Worm (Caenorhabditis elegans) whole organism, late embryonic: ENCODE data around the gene Y67H2A.7.
A peak's percentile ranks its signal among the peaks of the same experiment; 100 is the strongest.

Experiments used
- F13H6.1 ChIP-seq: sonication (generic microtip); optimal IDR thresholded peaks from 2 replicates; lab custom pipeline; 2016; ENCODE audit warnings: missing genetic modification characterization, missing compliant biosample characterization
- K09A11.1 ChIP-seq: sonication (generic microtip); optimal IDR thresholded peaks from 2 replicates; lab custom pipeline; 2017; ENCODE audit warnings: antibody characterized with exemption, mild to moderate bottlenecking, missing genetic modification characterization, missing compliant biosample characterization; ENCODE audit not compliant: insufficient read depth
- T23F11.4 ChIP-seq: fragments of 200-800 bp; sonication (Bioruptor generic); optimal IDR thresholded peaks from 2 replicates; lab custom pipeline; 2018; ENCODE audit warnings: mild to moderate bottlenecking, missing genetic modification characterization, missing compliant biosample characterization
- ceh-18 ChIP-seq: sonication (generic microtip); optimal IDR thresholded peaks from 2 replicates; lab custom pipeline; 2016; ENCODE audit warnings: missing genetic modification characterization, missing compliant biosample characterization
- ceh-19 ChIP-seq: fragments of 200-800 bp; sonication (Bioruptor generic); optimal IDR thresholded peaks from 2 replicates; lab custom pipeline; 2018; ENCODE audit warnings: mild to moderate bottlenecking, missing genetic modification characterization, missing compliant biosample characterization
- ceh-2 ChIP-seq: sonication (generic microtip); optimal IDR thresholded peaks from 2 replicates; lab custom pipeline; 2016; ENCODE audit warnings: missing genotype, missing genetic modification characterization, missing compliant biosample characterization
- ceh-9 ChIP-seq: sonication (generic microtip); optimal IDR thresholded peaks from 2 replicates; lab custom pipeline; 2016; ENCODE audit warnings: mild to moderate bottlenecking, missing genetic modification characterization, inconsistent platforms, missing compliant biosample characterization
- che-1 ChIP-seq: sonication (generic microtip); optimal IDR thresholded peaks from 2 replicates; lab custom pipeline; 2016; ENCODE audit warnings: mild to moderate bottlenecking, missing genetic modification characterization, missing compliant biosample characterization
- elt-2 ChIP-seq: sonication (generic microtip); optimal IDR thresholded peaks from 2 replicates; lab custom pipeline; 2016; ENCODE audit warnings: missing genetic modification reagents, missing genetic modification characterization, missing compliant biosample characterization
- eyg-1 ChIP-seq: sonication (generic microtip); optimal IDR thresholded peaks from 2 replicates; lab custom pipeline; 2016; ENCODE audit warnings: missing genotype, missing genetic modification characterization, missing compliant biosample characterization
- fax-1 ChIP-seq: sonication (generic microtip); optimal IDR thresholded peaks from 2 replicates; lab custom pipeline; 2016; ENCODE audit warnings: missing genotype, missing genetic modification characterization, missing compliant biosample characterization
- lim-6 ChIP-seq: sonication (generic microtip); optimal IDR thresholded peaks from 2 replicates; lab custom pipeline; 2016; ENCODE audit warnings: missing genetic modification characterization, missing compliant biosample characterization
- madf-2 ChIP-seq: sonication (generic microtip); optimal IDR thresholded peaks from 2 replicates; lab custom pipeline; 2017; ENCODE audit warnings: missing genetic modification characterization, missing compliant biosample characterization
- nfya-1 ChIP-seq: sonication (generic microtip); optimal IDR thresholded peaks from 2 replicates; lab custom pipeline; 2017; ENCODE audit warnings: missing genetic modification characterization, mild to moderate bottlenecking, missing compliant biosample characterization, antibody characterized with exemption, moderate library complexity
- nhr-11 ChIP-seq: fragments of 150-350 bp; optimal IDR thresholded peaks from 2 replicates; lab custom pipeline; 2014; ENCODE audit warnings: missing biosample characterization, missing genetic modification characterization
- npax-4 ChIP-seq: sonication (generic microtip); optimal IDR thresholded peaks from 2 replicates; lab custom pipeline; 2016; ENCODE audit warnings: missing genetic modification characterization, missing compliant biosample characterization
- pag-3 ChIP-seq: sonication (generic microtip); optimal IDR thresholded peaks from 2 replicates; lab custom pipeline; 2016; ENCODE audit warnings: missing compliant biosample characterization, missing genetic modification characterization, borderline replicate concordance
- pax-1 ChIP-seq: fragments of 150-350 bp; optimal IDR thresholded peaks from 2 replicates; lab custom pipeline; 2014; ENCODE audit warnings: missing biosample characterization, missing genetic modification characterization
- pqm-1 ChIP-seq: sonication (generic microtip); optimal IDR thresholded peaks from 2 replicates; lab custom pipeline; 2016; ENCODE audit warnings: missing genetic modification characterization, missing compliant biosample characterization
- ref-2 ChIP-seq: sonication (generic microtip); optimal IDR thresholded peaks from 2 replicates; lab custom pipeline; 2016; ENCODE audit warnings: missing genetic modification characterization, missing compliant biosample characterization
- sox-2 ChIP-seq: fragments of 200-800 bp; sonication (Bioruptor generic); IDR thresholded peaks from 2 replicates; pipeline ENCODE4 v1.3.6; 2022; ENCODE audit warnings: missing genetic modification reagents, missing genetic modification characterization, missing compliant biosample characterization
- sox-4 ChIP-seq: sonication (generic microtip); optimal IDR thresholded peaks from 2 replicates; lab custom pipeline; 2017; ENCODE audit warnings: mild to moderate bottlenecking, missing genetic modification characterization, inconsistent platforms, missing compliant biosample characterization
- syd-9 ChIP-seq: sonication (generic microtip); optimal IDR thresholded peaks from 2 replicates; lab custom pipeline; 2016; ENCODE audit warnings: mild to moderate bottlenecking, missing genetic modification characterization, moderate library complexity, missing compliant biosample characterization
- tbx-2 ChIP-seq: sonication (generic microtip); optimal IDR thresholded peaks from 2 replicates; lab custom pipeline; 2016; ENCODE audit warnings: missing genetic modification characterization, missing compliant biosample characterization
- unc-3 ChIP-seq, 2 experiments: fragments of 200-800 bp in 1 of 2; sonication (Bioruptor generic) in 1 of 2; sonication (generic microtip) in 1 of 2; conservative IDR thresholded peaks in 1 of 2; optimal IDR thresholded peaks in 1 of 2; 2 replicates each; pipeline versions ENCODE4 v1.3.6 to Lab custom; 2016 to 2022; ENCODE audit warnings: missing compliant biosample characterization in 2 of 2, missing genetic modification characterization in 2 of 2, missing genetic modification reagents in 1 of 2
- unc-55 ChIP-seq: sonication (generic microtip); optimal IDR thresholded peaks from 2 replicates; lab custom pipeline; 2017; ENCODE audit warnings: missing biosample characterization, missing genetic modification reagents, missing genetic modification characterization
- unc-86 ChIP-seq: sonication (generic microtip); optimal IDR thresholded peaks from 2 replicates; lab custom pipeline; 2016; ENCODE audit warnings: missing genetic modification characterization, missing compliant biosample characterization
- zip-5 ChIP-seq: sonication (generic microtip); optimal IDR thresholded peaks from 2 replicates; lab custom pipeline; 2016; ENCODE audit warnings: missing genetic modification characterization, missing compliant biosample characterization

Y67H2A.7 gene

ce11 chrIV:13309636-13310035 lies 6.1 kb downstream of the Y67H2A.7 start:
- TF ChIP-seq ceh-9 (tag; lab: Kevin White, UChicago), result no peak
- TF ChIP-seq nfya-1 (tag; lab: Kevin White, UChicago), result peak; percentile 64
- TF ChIP-seq tbx-2, result no peak
- TF ChIP-seq unc-3 (GFP tag; conservative IDR thresholded peaks at IDR 0.05; lab: Robert Waterston, UW), result no peak
- no peak for TF ChIP-seq unc-3 (tag; optimal IDR thresholded peaks at IDR 0.05; lab: Kevin White, UChicago)
- no peak for TF ChIP-seq ceh-18
- no peak for TF ChIP-seq T23F11.4 (GFP tag; lab: Kevin White, UChicago)
- TF ChIP-seq zip-5, result no peak
- TF ChIP-seq unc-55 (GFP tag; lab: Kevin White, UChicago), result no peak
- TF ChIP-seq, all 69 proteins: peak for 1

DNA sequence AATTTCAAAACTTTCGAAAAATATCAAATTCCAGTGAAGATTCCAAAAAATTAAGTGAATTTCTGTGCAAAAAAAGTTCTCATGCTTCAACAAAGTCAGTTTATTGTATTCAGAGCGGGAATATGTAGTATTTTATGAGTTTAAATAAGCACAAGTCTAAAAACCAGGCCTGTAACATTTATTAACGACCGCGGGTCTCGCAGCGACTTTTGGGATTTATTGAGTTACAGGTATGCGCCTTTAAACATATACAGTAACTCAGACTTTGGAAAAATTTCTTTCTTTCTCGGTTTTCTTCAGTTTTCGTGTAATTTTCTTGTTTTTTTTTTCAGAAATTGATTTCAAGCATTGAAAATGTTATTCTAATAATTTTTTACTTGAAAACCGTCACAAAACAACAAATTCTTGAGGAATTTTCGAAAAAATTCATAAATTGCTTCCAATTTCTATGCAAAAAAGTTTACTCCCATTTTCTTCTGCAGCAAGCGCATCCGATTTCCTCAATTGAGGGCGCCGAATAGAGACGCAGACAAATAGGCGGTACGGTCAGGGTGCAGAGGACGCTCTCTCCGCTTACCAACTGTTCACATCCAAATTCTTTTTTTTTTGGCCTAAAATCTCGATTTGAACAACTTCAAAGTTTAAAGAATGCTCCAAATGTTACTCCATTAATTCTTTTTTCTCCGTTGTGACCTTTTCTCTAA lies 7.9 kb downstream of the Y67H2A.7 start:
- TF ChIP-seq ceh-2 (tag; lab: Kevin White, UChicago), result no peak
- TF ChIP-seq nfya-1 (tag; lab: Kevin White, UChicago), result peak; percentile 11

DNA sequence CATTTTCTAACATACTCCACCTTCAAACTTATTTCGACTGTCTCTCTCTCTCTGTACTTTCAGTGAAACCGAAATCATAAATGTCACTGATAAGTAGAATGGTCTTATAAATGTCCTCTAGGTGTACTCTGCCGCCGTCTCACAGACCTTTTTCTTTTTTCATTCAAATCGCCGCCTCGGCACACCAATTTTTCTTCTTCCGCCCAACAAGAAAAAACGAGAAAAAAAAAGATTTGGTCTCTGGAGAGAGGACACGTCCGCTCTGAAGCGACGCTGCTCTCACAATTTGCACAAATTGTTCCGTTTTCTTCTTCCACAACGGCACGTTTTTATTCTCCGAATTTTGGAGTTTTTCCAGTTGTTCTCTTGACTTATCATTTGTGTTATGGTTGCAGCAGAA lies 9.6 kb downstream of the Y67H2A.7 start:
- no peak for TF ChIP-seq fax-1 (tag; lab: Kevin White, UChicago)
- TF ChIP-seq madf-2 (tag; lab: Kevin White, UChicago), result no peak
- no peak for TF ChIP-seq ceh-19 (GFP tag; lab: Kevin White, UChicago)
- TF ChIP-seq che-1, result no peak
- no peak for TF ChIP-seq unc-86 (tag; lab: Kevin White, UChicago)
- TF ChIP-seq pax-1, result no peak
- no peak for TF ChIP-seq ceh-9 (tag; lab: Kevin White, UChicago)
- no peak for TF ChIP-seq F13H6.1 (tag; lab: Kevin White, UChicago)
- no peak for TF ChIP-seq elt-2 (tag; lab: Kevin White, UChicago)
- no peak for TF ChIP-seq ref-2 (tag; lab: Kevin White, UChicago)
- no peak for TF ChIP-seq unc-55 (GFP tag; lab: Kevin White, UChicago)
- TF ChIP-seq, all 69 proteins: peak for 0

DNA sequence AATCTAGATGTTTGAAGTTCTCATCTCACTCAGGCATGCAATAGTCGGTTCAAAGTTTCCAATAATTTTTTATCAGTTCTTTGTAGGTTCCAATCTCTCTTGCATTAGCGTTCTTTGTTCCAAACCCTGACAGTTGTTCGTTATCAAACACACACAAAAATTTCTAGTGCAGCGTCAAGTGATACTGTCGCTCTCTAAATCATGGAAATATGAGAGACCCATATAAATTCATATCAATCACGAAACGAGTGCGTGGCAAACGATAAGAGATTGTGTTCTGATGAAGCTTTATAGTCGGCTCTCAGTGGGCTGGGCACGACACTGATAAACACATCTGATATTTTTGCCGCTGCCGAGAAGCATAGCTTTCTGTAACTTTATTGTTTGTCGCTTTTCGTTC lies 10.6 kb downstream of the Y67H2A.7 start:
- TF ChIP-seq elt-2 (tag; lab: Kevin White, UChicago), result peak; percentile 87
- TF ChIP-seq syd-9, result no peak

DNA sequence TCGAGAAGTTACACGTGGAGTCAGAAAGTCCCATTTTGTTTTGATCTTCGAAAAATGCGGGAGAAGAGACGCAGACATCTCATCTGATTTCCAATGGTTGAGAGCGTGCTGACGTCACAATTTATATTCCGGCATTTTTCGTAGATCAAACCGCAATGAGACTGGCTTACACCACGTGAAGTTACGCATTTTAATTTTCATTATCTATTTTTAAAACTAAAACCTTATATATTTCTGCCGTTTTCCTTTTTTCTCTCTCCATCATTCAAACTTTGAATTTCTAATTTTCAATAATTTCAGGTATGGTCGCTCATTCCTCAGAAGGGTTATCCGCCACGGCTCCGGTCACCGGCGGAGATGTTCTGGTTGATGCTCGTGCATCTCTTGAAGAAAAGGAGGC lies 11.8 kb downstream of the Y67H2A.7 start, which contains the start of gene fat-1:
Gene fat-1 (plus strand): TSS at position 301 of the 400 bp plus-strand sequence.
- TF ChIP-seq npax-4 (tag; lab: Kevin White, UChicago) (no peak), madf-2 (tag; lab: Kevin White, UChicago) (no peak), elt-2 (tag; lab: Kevin White, UChicago) (no peak), K09A11.1 (tag; lab: Kevin White, UChicago) (no peak), pag-3 (tag; lab: Kevin White, UChicago) (no peak), sox-4 (tag; lab: Kevin White, UChicago) (no peak), lim-6 (tag; lab: Kevin White, UChicago) (no peak)

- no peak for TF ChIP-seq syd-9
- no peak for TF ChIP-seq pqm-1
- peak; percentile 77 for TF ChIP-seq elt-2 (tag; lab: Kevin White, UChicago)
- no peak for TF ChIP-seq sox-2 (GFP tag; lab: Robert Waterston, UW)
- TF ChIP-seq eyg-1 (tag; lab: Kevin White, UChicago), result no peak
- TF ChIP-seq nhr-11 (tag; lab: Kevin White, UChicago), result no peak
- no peak for TF ChIP-seq fax-1 (tag; lab: Kevin White, UChicago)
Measured at ce11 chrIV:13318773-13319172, 15.2 kb downstream of the Y67H2A.7 start.
